Worm (Caenorhabditis elegans) whole organism, early embryonic: Measurements from ENCODE around the gene Y46D2A.2.

Experiments used
- B0310.2 ChIP-seq: sonication (generic microtip); optimal IDR thresholded peaks from 2 replicates; lab custom pipeline; 2016; ENCODE audit warnings: mild to moderate bottlenecking, missing genetic modification characterization, missing compliant biosample characterization
- F13C5.2 ChIP-seq: sonication (generic microtip); optimal IDR thresholded peaks from 2 replicates; lab custom pipeline; 2017; ENCODE audit warnings: mild to moderate bottlenecking, missing genetic modification characterization, inconsistent platforms, missing compliant biosample characterization
- aly-1 ChIP-seq: sonication (generic microtip); optimal IDR thresholded peaks from 2 replicates; lab custom pipeline; 2016; ENCODE audit warnings: missing genetic modification characterization, missing compliant biosample characterization
- ama-1 ChIP-seq: fragments of 150-350 bp; optimal IDR thresholded peaks from 2 replicates; lab custom pipeline; 2014
- ceh-13 ChIP-seq: fragments of 200-800 bp; sonication (Bioruptor generic); optimal IDR thresholded peaks from 2 replicates; lab custom pipeline; 2018; ENCODE audit warnings: mild to moderate bottlenecking, missing genetic modification characterization, missing compliant biosample characterization
- ceh-36 ChIP-seq: sonication (generic microtip); optimal IDR thresholded peaks from 2 replicates; lab custom pipeline; 2016; ENCODE audit warnings: missing genetic modification characterization, inconsistent platforms, missing compliant biosample characterization
- ets-7 ChIP-seq: sonication (generic microtip); optimal IDR thresholded peaks from 2 replicates; lab custom pipeline; 2016; ENCODE audit warnings: missing genotype, missing genetic modification characterization, missing compliant biosample characterization
- flt-1 ChIP-seq: fragments of 200-800 bp; sonication (Bioruptor generic); IDR thresholded peaks from 2 replicates; pipeline ENCODE4 v1.3.6; 2022; ENCODE audit warnings: missing genetic modification characterization, missing compliant biosample characterization
- hmbx-1 ChIP-seq: sonication (generic microtip); optimal IDR thresholded peaks from 2 replicates; lab custom pipeline; 2016; ENCODE audit warnings: mild to moderate bottlenecking, missing genetic modification characterization, missing compliant biosample characterization
- hmg-4 ChIP-seq: fragments of 200-800 bp; sonication (Bioruptor generic); optimal IDR thresholded peaks from 2 replicates; lab custom pipeline; 2018; ENCODE audit warnings: mild to moderate bottlenecking, missing genetic modification characterization, missing compliant biosample characterization
- hnd-1 ChIP-seq: sonication (generic microtip); optimal IDR thresholded peaks from 2 replicates; lab custom pipeline; 2016; ENCODE audit warnings: missing genetic modification characterization, missing compliant biosample characterization
- pes-1 ChIP-seq: fragments of 200-800 bp; sonication (Bioruptor generic); IDR thresholded peaks from 2 replicates; pipeline ENCODE4 v1.3.6; 2022; ENCODE audit warnings: missing genetic modification reagents, missing genetic modification characterization, missing compliant biosample characterization
- scrt-1 ChIP-seq: fragments of 200-800 bp; sonication (Bioruptor generic); IDR thresholded peaks from 2 replicates; pipeline ENCODE4 v1.3.6; 2022; ENCODE audit warnings: missing genetic modification characterization, missing compliant biosample characterization
- sea-1 ChIP-seq: fragments of 200-800 bp; sonication (Bioruptor generic); conservative IDR thresholded peaks from 2 replicates; pipeline ENCODE4 v1.3.6; 2022; ENCODE audit warnings: missing genetic modification characterization, missing compliant biosample characterization
- tbx-11 ChIP-seq: fragments of 200-800 bp; sonication (Bioruptor generic); IDR thresholded peaks from 2 replicates; pipeline ENCODE4 v1.3.6; 2022; ENCODE audit warnings: missing genetic modification characterization, missing compliant biosample characterization
- tbx-37 ChIP-seq: fragments of 200-800 bp; sonication (Bioruptor generic); conservative IDR thresholded peaks from 2 replicates; pipeline ENCODE4 v1.3.6; 2022; ENCODE audit warnings: missing genetic modification reagents, missing genetic modification characterization, missing compliant biosample characterization
- tra-4 ChIP-seq: sonication (generic microtip); optimal IDR thresholded peaks from 2 replicates; lab custom pipeline; 2017; ENCODE audit warnings: missing genetic modification characterization, missing compliant biosample characterization

The Y46D2A.2 gene

DNA sequence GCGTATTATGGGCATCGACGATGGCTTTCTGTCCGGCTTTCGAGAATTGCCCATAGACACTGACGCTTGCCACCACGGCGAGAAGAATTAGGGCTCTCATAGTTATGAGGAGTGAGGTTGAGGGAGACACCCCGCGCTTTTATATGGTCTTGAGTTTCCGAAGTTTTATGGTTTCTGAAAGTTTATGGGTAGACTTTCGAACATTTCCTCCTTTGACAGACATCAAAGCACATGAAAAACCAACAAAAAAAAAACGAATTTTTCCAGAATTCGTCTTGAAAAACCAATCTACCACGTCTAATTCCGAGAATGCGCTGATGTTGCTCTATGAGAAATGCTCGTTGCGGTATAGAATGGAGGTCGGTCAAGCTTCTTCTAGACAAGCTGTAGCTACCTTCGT is 38.5 kb downstream of the Y46D2A.2 start, which contains the start of gene scl-15:
Gene scl-15, minus strand, starts transcription at position 101 of the 400 bp plus-strand sequence.
- TF ChIP-seq flt-1 (GFP tag; lab: Robert Waterston, UW) = no peak
- TF ChIP-seq aly-1 (tag; lab: Kevin White, UChicago) = no peak
- no peak for TF ChIP-seq B0310.2 (tag; lab: Kevin White, UChicago)
- no peak for TF ChIP-seq tra-4 (tag; lab: Kevin White, UChicago)
- no peak for TF ChIP-seq ceh-36 (tag; lab: Kevin White, UChicago)
- no peak for TF ChIP-seq hnd-1 (tag; lab: Kevin White, UChicago)
- no peak for TF ChIP-seq tbx-11 (GFP tag; lab: Robert Waterston, UW)
- no peak for TF ChIP-seq tbx-37 (GFP tag; lab: Robert Waterston, UW)
- no peak for TF ChIP-seq ets-7 (tag; lab: Kevin White, UChicago)
- no peak for TF ChIP-seq hmg-4 (GFP tag; lab: Kevin White, UChicago)
- TF ChIP-seq ceh-13 (GFP tag; lab: Kevin White, UChicago) = no peak
- TF ChIP-seq F13C5.2 (tag; lab: Kevin White, UChicago) = no peak
- no peak for TF ChIP-seq pes-1 (GFP tag; lab: Robert Waterston, UW)
- TF ChIP-seq sea-1 (GFP tag; lab: Robert Waterston, UW) = no peak
- no peak for TF ChIP-seq scrt-1 (GFP tag; lab: Robert Waterston, UW)
- TF ChIP-seq ama-1 (lab: Kevin White, UChicago) = no peak
- TF ChIP-seq hmbx-1 (tag; lab: Kevin White, UChicago) = no peak

DNA sequence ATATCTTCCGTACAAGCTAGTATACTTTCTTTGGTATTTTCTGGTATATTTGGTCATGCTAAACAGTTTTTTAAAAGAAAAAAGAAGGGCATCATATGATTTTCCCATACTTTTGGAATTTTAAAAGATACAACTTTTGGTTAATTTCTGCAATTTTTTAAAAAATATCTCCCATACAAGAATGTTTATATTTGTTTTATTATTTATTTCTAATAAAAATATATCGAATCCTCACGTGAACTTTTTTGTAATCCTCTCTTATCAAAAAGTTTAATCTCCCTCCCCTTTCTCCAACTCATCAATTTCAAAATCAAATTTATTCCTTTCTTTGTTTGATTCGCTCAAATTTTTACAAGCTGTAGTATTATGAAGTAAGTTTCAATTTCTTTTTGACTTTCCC is 40.7 kb downstream of the Y46D2A.2 start, which contains the start of gene nep-13:
Gene nep-13, plus strand, starts transcription at position 301 of the 400 bp plus-strand sequence.
- TF ChIP-seq B0310.2 (tag; lab: Kevin White, UChicago) = no peak
- no peak for TF ChIP-seq ceh-36 (tag; lab: Kevin White, UChicago)
- TF ChIP-seq tbx-11 (GFP tag; lab: Robert Waterston, UW) = no peak
- TF ChIP-seq tbx-37 (GFP tag; lab: Robert Waterston, UW) = no peak
- no peak for TF ChIP-seq pes-1 (GFP tag; lab: Robert Waterston, UW)
- no peak for TF ChIP-seq scrt-1 (GFP tag; lab: Robert Waterston, UW)
- TF ChIP-seq sea-1 (GFP tag; lab: Robert Waterston, UW) = no peak
- TF ChIP-seq hmbx-1 (tag; lab: Kevin White, UChicago) = no peak

DNA sequence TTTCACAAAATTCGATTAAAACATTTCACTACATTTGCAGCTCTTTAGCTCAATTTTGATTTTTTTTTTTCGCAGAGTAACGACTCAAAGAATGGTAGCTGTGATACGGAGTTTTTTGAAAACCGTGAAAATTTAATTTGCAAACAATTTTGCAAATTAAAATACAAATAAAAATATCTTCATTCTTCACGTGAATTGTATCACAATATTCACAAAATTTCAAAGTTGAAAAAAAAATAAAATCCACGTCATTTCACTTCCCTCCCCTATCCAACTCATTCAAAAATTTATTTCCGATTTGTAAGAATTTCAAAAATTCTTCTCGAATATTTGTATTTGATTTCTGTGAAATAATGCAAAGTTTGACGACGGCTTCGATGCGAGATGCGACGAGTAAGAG is 44.4 kb downstream of the Y46D2A.2 start, which contains the start of gene wht-4:
Gene wht-4, plus strand, starts transcription at position 301 of the 400 bp plus-strand sequence.
- no peak for TF ChIP-seq ama-1 (lab: Kevin White, UChicago)
- no peak for TF ChIP-seq B0310.2 (tag; lab: Kevin White, UChicago)
- no peak for TF ChIP-seq hnd-1 (tag; lab: Kevin White, UChicago)
- no peak for TF ChIP-seq pes-1 (GFP tag; lab: Robert Waterston, UW)
- no peak for TF ChIP-seq tbx-11 (GFP tag; lab: Robert Waterston, UW)

ce11 chrII:3277686-3278085 is 45.4 kb downstream of the Y46D2A.2 start, which contains the start of gene F02E11.4:
Gene F02E11.4 (minus strand): TSS chrII:3277786.
- TF ChIP-seq ceh-13 (GFP tag; lab: Kevin White, UChicago) (no peak), ama-1 (lab: Kevin White, UChicago) (no peak), aly-1 (tag; lab: Kevin White, UChicago) (no peak), ceh-36 (tag; lab: Kevin White, UChicago) (no peak), scrt-1 (GFP tag; lab: Robert Waterston, UW) (no peak)

DNA sequence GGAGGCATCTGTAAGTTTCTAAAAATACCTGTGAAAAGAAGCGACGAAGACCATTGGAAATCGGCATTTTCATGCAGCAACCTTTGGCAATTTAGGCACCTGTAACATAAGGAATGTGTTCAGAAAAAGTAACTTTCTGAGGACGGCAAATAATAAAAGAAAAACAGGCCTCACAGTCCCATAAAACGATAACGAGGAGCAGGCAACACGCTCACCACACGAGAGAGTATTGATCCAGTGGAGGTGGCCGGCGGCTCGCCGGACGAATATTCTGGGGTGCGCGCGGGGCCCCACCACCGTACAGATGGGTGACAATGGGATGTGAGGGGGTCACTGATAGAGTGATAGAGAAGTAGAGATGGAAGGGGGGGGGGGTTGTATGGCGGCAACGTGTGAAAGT is 48.2 kb downstream of the Y46D2A.2 start, which contains the start of gene F02E11.3:
Gene F02E11.3, minus strand, starts transcription at position 101 of the 400 bp plus-strand sequence.
- TF ChIP-seq hnd-1 (tag; lab: Kevin White, UChicago) = no peak
- no peak for TF ChIP-seq ceh-36 (tag; lab: Kevin White, UChicago)
- TF ChIP-seq ceh-13 (GFP tag; lab: Kevin White, UChicago) = no peak
- no peak for TF ChIP-seq tbx-11 (GFP tag; lab: Robert Waterston, UW)
- TF ChIP-seq ama-1 (lab: Kevin White, UChicago) = no peak
- TF ChIP-seq ets-7 (tag; lab: Kevin White, UChicago) = no peak
- TF ChIP-seq aly-1 (tag; lab: Kevin White, UChicago) = no peak
- no peak for TF ChIP-seq hmg-4 (GFP tag; lab: Kevin White, UChicago)
- TF ChIP-seq flt-1 (GFP tag; lab: Robert Waterston, UW) = no peak
- no peak for TF ChIP-seq tbx-37 (GFP tag; lab: Robert Waterston, UW)
